Fruit fly (Drosophila melanogaster) whole organism: ENCODE measurements around the gene CG18747.

Source experiments
- pan ChIP-seq: fragments of >200 bp; optimal IDR thresholded peaks from 2 replicates; lab custom pipeline; 2017
- psq ChIP-seq: fragments of >200 bp; optimal IDR thresholded peaks from 2 replicates; lab custom pipeline; 2017

DNA sequence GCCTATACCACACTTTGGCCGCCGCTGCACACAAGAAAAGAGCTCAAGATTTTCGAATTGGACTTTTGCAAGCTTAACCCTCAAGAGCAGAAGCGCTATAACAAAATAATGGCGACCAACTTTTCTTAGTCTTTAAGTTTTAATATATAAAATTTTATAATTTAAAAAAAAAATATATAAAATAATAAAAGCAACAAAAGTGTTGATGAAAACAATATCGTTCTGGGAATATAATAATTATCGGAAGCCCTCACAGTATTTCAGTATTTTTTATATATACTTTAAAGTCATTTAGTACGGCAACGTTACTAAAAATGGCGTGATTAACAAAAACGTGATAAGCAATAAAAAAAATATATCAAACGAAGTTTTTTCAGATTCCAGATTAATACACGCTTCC, 23.8 kb downstream of the CG18747 start, which contains the start of gene Sp7:
- TF ChIP-seq pan (no peak), psq (lab: Kevin White, UChicago) (no peak)
